Fruit fly (Drosophila melanogaster) whole organism, embryonic: ENCODE data around the gene CG15221.

Experiments
- CG10565 ChIP-seq: fragments of 200-800 bp; sonication (Bioruptor generic); optimal IDR thresholded peaks from 3 replicates; lab custom pipeline; 2016; ENCODE audit warnings: missing biosample characterization, mild to moderate bottlenecking, missing genetic modification characterization
- CG11695 ChIP-seq: fragments of 200-800 bp; sonication (Bioruptor generic); IDR thresholded peaks from 3 replicates; pipeline ENCODE4 v1.3.6; 2022; ENCODE audit warnings: missing biosample characterization, missing genetic modification characterization
- CG12104 ChIP-seq: fragments of 200-800 bp; sonication (Bioruptor generic); optimal IDR thresholded peaks from 3 replicates; lab custom pipeline; 2016; ENCODE audit warnings: missing biosample characterization, missing genetic modification characterization
- CG12659 ChIP-seq: fragments of 200-800 bp; sonication (Bioruptor generic); optimal IDR thresholded peaks from 3 replicates; lab custom pipeline; 2017; ENCODE audit warnings: mild to moderate bottlenecking, missing biosample characterization, missing genetic modification reagents, missing genetic modification characterization
- CG13287 ChIP-seq: fragments of 200-800 bp; sonication (Bioruptor generic); IDR thresholded peaks from 2 replicates; pipeline ENCODE4 v1.3.6; 2022; ENCODE audit warnings: missing biosample characterization, missing genetic modification characterization; ENCODE audit not compliant: partially characterized antibody
- CG13894 ChIP-seq: fragments of 200-800 bp; sonication (Bioruptor generic); optimal IDR thresholded peaks from 3 replicates; lab custom pipeline; 2018; ENCODE audit warnings: missing biosample characterization, mild to moderate bottlenecking, missing genetic modification characterization, moderate library complexity
- CG14441 ChIP-seq: fragments of 200-800 bp; sonication (Bioruptor generic); IDR thresholded peaks from 2 replicates; pipeline ENCODE4 v1.3.6; 2022; ENCODE audit warnings: missing biosample characterization, missing genetic modification characterization
- CG1602 ChIP-seq: fragments of 200-800 bp; sonication (Bioruptor generic); optimal IDR thresholded peaks from 3 replicates; lab custom pipeline; 2016; ENCODE audit warnings: missing biosample characterization, missing genetic modification characterization
- CG17359 ChIP-seq: fragments of 200-800 bp; sonication (Bioruptor generic); optimal IDR thresholded peaks from 3 replicates; lab custom pipeline; 2018; ENCODE audit warnings: missing biosample characterization, mild to moderate bottlenecking, missing genetic modification characterization, moderate library complexity
- CG1792 ChIP-seq: fragments of 200-800 bp; sonication (Bioruptor generic); optimal IDR thresholded peaks from 2 replicates; lab custom pipeline; 2016; ENCODE audit warnings: missing biosample characterization, missing genetic modification characterization
- CG1832 ChIP-seq: fragments of 200-800 bp; sonication (Bioruptor generic); optimal IDR thresholded peaks from 2 replicates; lab custom pipeline; 2017; ENCODE audit warnings: missing biosample characterization, mild to moderate bottlenecking, missing genetic modification characterization, inconsistent platforms
- CG3163 ChIP-seq: fragments of 200-800 bp; sonication (Bioruptor generic); optimal IDR thresholded peaks from 3 replicates; lab custom pipeline; 2016; ENCODE audit warnings: missing biosample characterization, missing genetic modification characterization
- CG3847 ChIP-seq: fragments of 200-800 bp; sonication (Bioruptor generic); IDR thresholded peaks from 2 replicates; pipeline ENCODE4 v1.3.6; 2022; ENCODE audit warnings: missing biosample characterization, missing genetic modification characterization
- CG4730 ChIP-seq: fragments of 200-800 bp; sonication (Bioruptor generic); IDR thresholded peaks from 2 replicates; pipeline ENCODE4 v1.3.6; 2022; ENCODE audit warnings: missing biosample characterization, missing genetic modification characterization
- CG5180 ChIP-seq: fragments of 200-800 bp; sonication (Bioruptor generic); optimal IDR thresholded peaks from 3 replicates; lab custom pipeline; 2017; ENCODE audit warnings: missing biosample characterization, missing genetic modification characterization, mild to moderate bottlenecking, moderate library complexity, missing genetic modification reagents
- CG6175 ChIP-seq: fragments of 200-800 bp; sonication (Bioruptor generic); IDR thresholded peaks from 3 replicates; pipeline ENCODE4 v1.3.6; 2022; ENCODE audit warnings: missing biosample characterization, missing genetic modification characterization
- CG6791 ChIP-seq: fragments of 200-800 bp; sonication (Bioruptor generic); IDR thresholded peaks from 3 replicates; pipeline ENCODE4 v1.3.6; 2022; ENCODE audit warnings: missing biosample characterization, missing genetic modification characterization; ENCODE audit not compliant: partially characterized antibody
- CG7556 ChIP-seq: fragments of 200-800 bp; sonication (Bioruptor generic); optimal IDR thresholded peaks from 2 replicates; lab custom pipeline; 2017; ENCODE audit warnings: missing biosample characterization, mild to moderate bottlenecking, missing genetic modification characterization
- CG7786 ChIP-seq: fragments of 200-800 bp; sonication (Bioruptor generic); optimal IDR thresholded peaks from 2 replicates; lab custom pipeline; 2016; ENCODE audit warnings: missing biosample characterization, missing genetic modification characterization
- CG7928 ChIP-seq: fragments of 200-800 bp; sonication (Bioruptor generic); optimal IDR thresholded peaks from 2 replicates; lab custom pipeline; 2017; ENCODE audit warnings: missing biosample characterization, mild to moderate bottlenecking, missing genetic modification characterization
- CG8765 ChIP-seq: fragments of 200-800 bp; sonication (Bioruptor generic); IDR thresholded peaks from 2 replicates; pipeline ENCODE4 v1.3.6; 2022; ENCODE audit warnings: missing biosample characterization, missing genetic modification characterization
- CTCF ChIP-seq: fragments of 200-800 bp; sonication (Bioruptor generic); optimal IDR thresholded peaks from 2 replicates; lab custom pipeline; 2017; ENCODE audit warnings: missing biosample characterization, mild to moderate bottlenecking, missing genetic modification characterization, moderate library complexity
- CoRest ChIP-seq: fragments of 200-800 bp; sonication (Bioruptor generic); optimal IDR thresholded peaks from 3 replicates; lab custom pipeline; 2018; ENCODE audit warnings: missing biosample characterization, mild to moderate bottlenecking, missing genetic modification characterization, moderate library complexity
- GATAe ChIP-seq: fragments of 200-800 bp; sonication (Bioruptor generic); conservative IDR thresholded peaks from 2 replicates; pipeline ENCODE4 v1.3.6; 2022; ENCODE audit warnings: missing biosample characterization, missing genetic modification characterization
- Hey ChIP-seq: fragments of 200-800 bp; sonication (Bioruptor generic); optimal IDR thresholded peaks from 3 replicates; lab custom pipeline; 2018; ENCODE audit warnings: missing biosample characterization, mild to moderate bottlenecking, missing genetic modification characterization
- Hr78 ChIP-seq, 2 experiments: fragments of 200-800 bp in 1 of 2; fragments of >200 bp in 1 of 2; sonication (Bioruptor generic) in 1 of 2; optimal IDR thresholded peaks; 2 replicates each; lab custom pipeline; 2017 to 2019; ENCODE audit warnings: missing biosample characterization in 2 of 2, missing genetic modification characterization in 2 of 2, mild to moderate bottlenecking in 1 of 2, moderate library complexity in 1 of 2
- Sin3A ChIP-seq: fragments of >200 bp; optimal IDR thresholded peaks from 2 replicates; lab custom pipeline; 2018
- Trl ChIP-seq, 3 experiments: fragments of >200 bp in 2 of 3; fragments of 200-800 bp in 1 of 3; sonication (Bioruptor generic) in 1 of 3; optimal IDR thresholded peaks; 2 replicates in 1 of 3; 3 replicates in 2 of 3; lab custom pipeline; 2016 to 2017; ENCODE audit warnings: missing biosample characterization in 1 of 3, missing genetic modification characterization in 1 of 3
- bigmax ChIP-seq: fragments of 200-800 bp; sonication (Bioruptor generic); optimal IDR thresholded peaks from 2 replicates; lab custom pipeline; 2018; ENCODE audit warnings: missing biosample characterization, mild to moderate bottlenecking, missing genetic modification characterization
- bsh ChIP-seq, 2 experiments: fragments of 200-800 bp; sonication (Bioruptor generic); optimal IDR thresholded peaks; 2 replicates each; lab custom pipeline; 2017 to 2018; ENCODE audit warnings: mild to moderate bottlenecking in 2 of 2, missing biosample characterization in 2 of 2, missing genetic modification characterization in 2 of 2, moderate library complexity in 1 of 2
- cato ChIP-seq: fragments of 200-800 bp; sonication (Bioruptor generic); optimal IDR thresholded peaks from 2 replicates; lab custom pipeline; 2016; ENCODE audit warnings: missing biosample characterization, missing genetic modification characterization, borderline replicate concordance
- dmrt11E ChIP-seq: fragments of 200-800 bp; sonication (Bioruptor generic); optimal IDR thresholded peaks from 3 replicates; lab custom pipeline; 2018; ENCODE audit warnings: missing biosample characterization, mild to moderate bottlenecking, missing genetic modification characterization, moderate library complexity
- ems ChIP-seq: fragments of 200-800 bp; sonication (Bioruptor generic); optimal IDR thresholded peaks from 3 replicates; lab custom pipeline; 2016; ENCODE audit warnings: missing biosample characterization, missing genetic modification characterization
- ewg ChIP-seq: fragments of 200-800 bp; sonication (Bioruptor generic); optimal IDR thresholded peaks from 3 replicates; lab custom pipeline; 2017; ENCODE audit warnings: mild to moderate bottlenecking, missing biosample characterization, missing genetic modification reagents, missing genetic modification characterization
- gem ChIP-seq: fragments of 200-800 bp; sonication (Bioruptor generic); optimal IDR thresholded peaks from 2 replicates; lab custom pipeline; 2019; ENCODE audit warnings: missing biosample characterization, mild to moderate bottlenecking, missing genetic modification characterization, moderate library complexity
- gfzf ChIP-seq: fragments of 200-800 bp; sonication (Bioruptor generic); optimal IDR thresholded peaks from 2 replicates; lab custom pipeline; 2016; ENCODE audit warnings: missing biosample characterization, mild to moderate bottlenecking, missing genetic modification characterization, moderate library complexity
- ham ChIP-seq: fragments of 200-800 bp; sonication (Bioruptor generic); IDR thresholded peaks from 2 replicates; pipeline ENCODE4 v1.3.6; 2022; ENCODE audit warnings: missing biosample characterization, missing genetic modification characterization
- hkb ChIP-seq, 2 experiments: fragments of 200-800 bp in 1 of 2; fragments of >200 bp in 1 of 2; sonication (Bioruptor generic) in 1 of 2; IDR thresholded peaks in 1 of 2; optimal IDR thresholded peaks in 1 of 2; 2 replicates each; pipeline versions ENCODE4 v1.3.6 to Lab custom; 2017 to 2022; ENCODE audit warnings: missing biosample characterization in 1 of 2, missing genetic modification characterization in 1 of 2
- jigr1 ChIP-seq: fragments of 200-800 bp; sonication (Bioruptor generic); IDR thresholded peaks from 3 replicates; pipeline ENCODE4 v1.3.6; 2022; ENCODE audit warnings: missing biosample characterization, missing genetic modification characterization
- lola ChIP-seq, 3 experiments: fragments of >200 bp in 2 of 3; fragments of 200-800 bp in 1 of 3; sonication (Bioruptor generic) in 1 of 3; optimal IDR thresholded peaks; 2 replicates each; lab custom pipeline; 2017 to 2019; ENCODE audit warnings: missing biosample characterization in 3 of 3, missing genetic modification characterization in 3 of 3, mild to moderate bottlenecking in 1 of 3, moderate library complexity in 1 of 3
- pan ChIP-seq, 4 experiments: fragments of >200 bp in 3 of 4; fragments of 200-800 bp in 1 of 4; sonication (Bioruptor generic) in 1 of 4; optimal IDR thresholded peaks in 3 of 4; IDR thresholded peaks in 1 of 4; 2 replicates each; pipeline versions ENCODE4 v1.3.6 to Lab custom; 2017 to 2022; ENCODE audit warnings: missing biosample characterization in 2 of 4, missing genetic modification characterization in 2 of 4, mixed read lengths in 1 of 4
- pho ChIP-seq: fragments of 200-800 bp; sonication (Bioruptor generic); optimal IDR thresholded peaks from 2 replicates; lab custom pipeline; 2016; ENCODE audit warnings: missing biosample characterization, missing genetic modification characterization
- repo ChIP-seq: fragments of 200-800 bp; sonication (Bioruptor generic); optimal IDR thresholded peaks from 2 replicates; lab custom pipeline; 2016; ENCODE audit warnings: missing biosample characterization, missing genetic modification characterization
- row ChIP-seq: fragments of 200-800 bp; sonication (Bioruptor generic); IDR thresholded peaks from 3 replicates; pipeline ENCODE4 v1.3.6; 2022; ENCODE audit warnings: missing biosample characterization, missing genetic modification characterization
- sens ChIP-seq: fragments of 200-800 bp; sonication (Bioruptor generic); peaks from one replicate; lab custom pipeline; 2016; ENCODE audit warnings: missing biosample characterization, missing genetic modification characterization
- so ChIP-seq: fragments of 200-800 bp; sonication (Bioruptor generic); IDR thresholded peaks from 3 replicates; pipeline ENCODE4 v1.3.6; 2022; ENCODE audit warnings: missing biosample characterization, missing genetic modification characterization
- sqz ChIP-seq: fragments of 200-800 bp; sonication (Bioruptor generic); optimal IDR thresholded peaks from 3 replicates; lab custom pipeline; 2018; ENCODE audit warnings: missing biosample characterization, mild to moderate bottlenecking, missing genetic modification characterization
- vvl ChIP-seq: fragments of 200-800 bp; sonication (Bioruptor generic); IDR thresholded peaks from 2 replicates; pipeline ENCODE4 v1.3.6; 2022; ENCODE audit warnings: missing biosample characterization, missing genetic modification characterization
- wdn ChIP-seq: fragments of 200-800 bp; sonication (Bioruptor generic); IDR thresholded peaks from 2 replicates; pipeline ENCODE4 v1.3.6; 2022; ENCODE audit warnings: missing biosample characterization, missing genetic modification characterization

CG15221 gene

DNA sequence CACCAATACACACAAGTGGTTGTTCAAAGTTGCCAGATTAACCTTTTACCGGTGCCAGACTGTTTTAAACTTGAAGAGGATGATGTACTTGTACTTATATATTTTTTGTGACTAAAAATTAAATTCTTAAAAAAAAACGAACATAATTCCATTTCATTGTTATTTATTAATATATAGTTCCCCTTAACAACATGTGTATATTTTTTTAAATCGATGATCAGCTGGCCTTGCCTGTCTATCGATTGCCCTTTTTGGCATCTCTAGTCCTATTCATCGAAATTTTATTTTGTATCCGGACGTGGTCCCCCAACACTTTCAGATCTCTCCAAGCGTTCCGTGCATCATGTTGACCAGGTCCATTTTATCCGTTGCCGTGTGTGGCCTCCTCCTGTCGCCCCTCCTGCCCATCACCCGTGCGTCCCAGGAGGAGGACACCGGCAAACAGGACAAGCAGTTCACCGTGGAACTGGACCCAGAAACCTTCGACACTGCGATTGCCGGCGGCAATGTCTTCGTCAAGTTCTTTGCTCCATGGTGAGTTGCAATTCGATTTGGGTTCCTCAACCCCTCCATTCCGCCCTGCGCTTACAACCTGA, 7.2 kb upstream of the CG15221 start, which contains the start of gene prtp (continued):
- TF ChIP-seq CG7786 (no peak), repo (GFP tag; lab: Kevin White, UChicago) (no peak), CG6791 (GFP tag; lab: Robert Waterston, UW) (0 out of 3 replicates have a peak, but pooled peaks have one; percentile 56), cato (GFP tag; lab: Kevin White, UChicago) (no peak), bigmax (no peak), CG13894 (tag; lab: Kevin White, UChicago) (no peak), wdn (no peak), pan (optimal IDR thresholded peaks at IDR 0.05; lab: Kevin White, UChicago) (no peak), pan (GFP tag; optimal IDR thresholded peaks at IDR 0.05 in 1 of 2, IDR thresholded peaks at IDR 0.05 in 1 of 2) (peak in 1 of 2 experiments; percentile 33), vvl (GFP tag; lab: Robert Waterston, UW) (no peak), dmrt11E (tag; lab: Kevin White, UChicago) (no peak), ems (GFP tag; lab: Kevin White, UChicago) (no peak), jigr1 (GFP tag; lab: Robert Waterston, UW) (no peak), CG12104 (GFP tag; lab: Kevin White, UChicago) (no peak), gfzf (GFP tag; lab: Kevin White, UChicago) (no peak), CG11695 (GFP tag; lab: Robert Waterston, UW) (no peak), so (no peak), sqz (GFP tag; lab: Kevin White, UChicago) (no peak), sens (GFP tag; lab: Kevin White, UChicago) (no peak), bsh (GFP tag; optimal IDR thresholded peaks at IDR 0.05; lab: Kevin White, UChicago) (peak in 1 of 2 experiments; percentile 21), CTCF (peak; percentile 4), CG8765 (GFP tag; lab: Robert Waterston, UW) (no peak), CG1792 (GFP tag; lab: Kevin White, UChicago) (no peak), CG6175 (GFP tag; lab: Robert Waterston, UW) (no peak), CG3847 (GFP tag; lab: Robert Waterston, UW) (no peak), ewg (GFP tag; lab: Kevin White, UChicago) (no peak), CG5180 (GFP tag; lab: Kevin White, UChicago) (no peak), Hr78 (GFP tag; optimal IDR thresholded peaks at IDR 0.05; lab: Kevin White, UChicago) (no peak), CG12659 (peak; percentile 23), Sin3A (peak; percentile 44), CoRest (no peak), Trl (optimal IDR thresholded peaks at IDR 0.05; lab: Kevin White, UChicago) (no peak), Trl (GFP tag; optimal IDR thresholded peaks at IDR 0.05; lab: Kevin White, UChicago) (no peak), CG10565 (GFP tag; lab: Kevin White, UChicago) (no peak), Hey (tag; lab: Kevin White, UChicago) (no peak), CG4730 (GFP tag; lab: Robert Waterston, UW) (no peak), gem (tag; lab: Kevin White, UChicago) (peak; percentile 38), CG3163 (GFP tag; lab: Kevin White, UChicago) (no peak), CG7556 (GFP tag; lab: Kevin White, UChicago) (no peak), pho (no peak), row (GFP tag; lab: Robert Waterston, UW) (peak; percentile 54; the same call in 2 of the 3 replicates), lola (GFP tag; optimal IDR thresholded peaks at IDR 0.05; lab: Kevin White, UChicago) (no peak), hkb (optimal IDR thresholded peaks at IDR 0.05; lab: Kevin White, UChicago) (no peak), hkb (GFP tag; IDR thresholded peaks at IDR 0.05; lab: Robert Waterston, UW) (peak; percentile 50; the same call in 1 of the 2 replicates), CG13287 (GFP tag; lab: Robert Waterston, UW) (peak; percentile 73), GATAe (no peak), CG17359 (tag; lab: Kevin White, UChicago) (no peak), CG7928 (no peak), CG1602 (GFP tag; lab: Kevin White, UChicago) (no peak), CG14441 (GFP tag; lab: Robert Waterston, UW) (no peak), CG1832 (GFP tag; lab: Kevin White, UChicago) (no peak), ham (GFP tag; lab: Robert Waterston, UW) (no peak)
